Fruit fly (Drosophila melanogaster) whole organism, embryonic: ENCODE data around the gene KFase.
A peak's percentile ranks its signal among the peaks of the same experiment; 100 is the strongest.

Source experiments
- Bteb2 ChIP-seq: fragments of 200-800 bp; sonication (Bioruptor generic); optimal IDR thresholded peaks from 2 replicates; lab custom pipeline; 2016; ENCODE audit warnings: missing biosample characterization, missing genetic modification characterization
- CG10147 ChIP-seq: fragments of 200-800 bp; sonication (Bioruptor generic); optimal IDR thresholded peaks from 2 replicates; lab custom pipeline; 2019; ENCODE audit warnings: missing biosample characterization, mild to moderate bottlenecking, missing genetic modification characterization, moderate library complexity
- CG10209 ChIP-seq: fragments of 200-800 bp; sonication (Bioruptor generic); optimal IDR thresholded peaks from 3 replicates; lab custom pipeline; 2017; ENCODE audit warnings: missing biosample characterization, mild to moderate bottlenecking, missing genetic modification characterization, missing genetic modification reagents
- CG10366 ChIP-seq: fragments of 200-800 bp; sonication (Bioruptor generic); IDR thresholded peaks from 2 replicates; pipeline ENCODE4 v1.3.6; 2022; ENCODE audit warnings: missing biosample characterization, missing genetic modification characterization
- CG10543 ChIP-seq: fragments of 200-800 bp; sonication (Bioruptor generic); optimal IDR thresholded peaks from 3 replicates; lab custom pipeline; 2017; ENCODE audit warnings: missing biosample characterization, mild to moderate bottlenecking, missing genetic modification characterization, moderate library complexity
- CG11247 ChIP-seq: fragments of 200-800 bp; sonication (Bioruptor generic); IDR thresholded peaks from 2 replicates; pipeline ENCODE4 v1.3.6; 2022; ENCODE audit warnings: missing biosample characterization, missing genetic modification characterization
- CG11456 ChIP-seq: fragments of 200-800 bp; sonication (Bioruptor generic); IDR thresholded peaks from 3 replicates; pipeline ENCODE4 v1.3.6; 2022; ENCODE audit warnings: missing biosample characterization, missing genetic modification characterization
- CG11723 ChIP-seq: fragments of 200-800 bp; sonication (Bioruptor generic); optimal IDR thresholded peaks from 2 replicates; lab custom pipeline; 2017; ENCODE audit warnings: missing biosample characterization, mild to moderate bottlenecking, missing genetic modification characterization
- CG12744 ChIP-seq: fragments of 200-800 bp; sonication (Bioruptor generic); optimal IDR thresholded peaks from 2 replicates; lab custom pipeline; 2016; ENCODE audit warnings: missing biosample characterization, missing genetic modification characterization
- CG15011 ChIP-seq: fragments of 200-800 bp; sonication (Bioruptor generic); optimal IDR thresholded peaks from 3 replicates; lab custom pipeline; 2018; ENCODE audit warnings: missing biosample characterization, mild to moderate bottlenecking, missing genetic modification characterization
- CG18262 ChIP-seq: fragments of 200-800 bp; optimal IDR thresholded peaks from 3 replicates; lab custom pipeline; 2019; ENCODE audit warnings: missing biosample characterization, mild to moderate bottlenecking, missing genetic modification characterization, moderate library complexity
- CG30020 ChIP-seq: fragments of 200-800 bp; optimal IDR thresholded peaks from 2 replicates; lab custom pipeline; 2019; ENCODE audit warnings: missing biosample characterization, mild to moderate bottlenecking, missing genetic modification characterization, moderate library complexity
- CG33213 ChIP-seq: fragments of 200-800 bp; sonication (Bioruptor generic); optimal IDR thresholded peaks from 3 replicates; lab custom pipeline; 2016; ENCODE audit warnings: missing biosample characterization, missing genetic modification characterization
- CG34422 ChIP-seq: fragments of 200-800 bp; sonication (Bioruptor generic); IDR thresholded peaks from 3 replicates; pipeline ENCODE4 v1.3.6; 2022; ENCODE audit warnings: missing biosample characterization, missing genetic modification characterization
- CG4730 ChIP-seq: fragments of 200-800 bp; sonication (Bioruptor generic); IDR thresholded peaks from 2 replicates; pipeline ENCODE4 v1.3.6; 2022; ENCODE audit warnings: missing biosample characterization, missing genetic modification characterization
- CG4854 ChIP-seq: fragments of 200-800 bp; sonication (Bioruptor generic); optimal IDR thresholded peaks from 2 replicates; lab custom pipeline; 2016; ENCODE audit warnings: missing biosample characterization, missing genetic modification characterization, inconsistent platforms
- CG6689 ChIP-seq: fragments of 200-800 bp; sonication (Bioruptor generic); IDR thresholded peaks from 2 replicates; pipeline ENCODE4 v1.3.6; 2022; ENCODE audit warnings: missing biosample characterization, missing genetic modification characterization
- CG7372 ChIP-seq: fragments of 200-800 bp; sonication (Bioruptor generic); IDR thresholded peaks from 2 replicates; pipeline ENCODE4 v1.3.6; 2022; ENCODE audit warnings: missing biosample characterization, missing genetic modification characterization
- D ChIP-seq, 2 experiments: fragments of 200-800 bp in 1 of 2; fragments of >200 bp in 1 of 2; sonication (Bioruptor generic) in 1 of 2; optimal IDR thresholded peaks; 2 replicates in 1 of 2; 3 replicates in 1 of 2; lab custom pipeline; 2017; ENCODE audit warnings: mild to moderate bottlenecking in 1 of 2, missing biosample characterization in 1 of 2, missing genetic modification characterization in 1 of 2, missing genetic modification reagents in 1 of 2
- D19B ChIP-seq: fragments of 200-800 bp; sonication (Bioruptor generic); optimal IDR thresholded peaks from 2 replicates; lab custom pipeline; 2017; ENCODE audit warnings: missing biosample characterization, mild to moderate bottlenecking, missing genetic modification characterization
- HLHmδ ChIP-seq: fragments of 200-800 bp; sonication (Bioruptor generic); optimal IDR thresholded peaks from 2 replicates; lab custom pipeline; 2018; ENCODE audit warnings: missing biosample characterization, mild to moderate bottlenecking, missing genetic modification characterization, moderate library complexity
- Jarid2 ChIP-seq: fragments of 200-800 bp; sonication (Bioruptor generic); optimal IDR thresholded peaks from 3 replicates; lab custom pipeline; 2017; ENCODE audit warnings: mild to moderate bottlenecking, missing biosample characterization, missing genetic modification reagents, missing genetic modification characterization
- Lim3 ChIP-seq: fragments of 200-800 bp; sonication (Bioruptor generic); IDR thresholded peaks from 2 replicates; pipeline ENCODE4 v1.3.6; 2022; ENCODE audit warnings: missing biosample characterization, missing genetic modification characterization
- Mad ChIP-seq: fragments of 200-800 bp; sonication (Bioruptor generic); optimal IDR thresholded peaks from 2 replicates; lab custom pipeline; 2016; ENCODE audit warnings: missing biosample characterization, missing genetic modification characterization
- NC2α ChIP-seq: fragments of 200-800 bp; sonication (Bioruptor generic); optimal IDR thresholded peaks from 2 replicates; lab custom pipeline; 2016; ENCODE audit warnings: missing biosample characterization, missing genetic modification characterization
- NfI ChIP-seq: fragments of 200-800 bp; sonication (Bioruptor generic); optimal IDR thresholded peaks from 3 replicates; lab custom pipeline; 2018; ENCODE audit warnings: missing biosample characterization, mild to moderate bottlenecking, missing genetic modification characterization, moderate library complexity
- Rfx ChIP-seq: fragments of 200-800 bp; sonication (Bioruptor generic); IDR thresholded peaks from 2 replicates; pipeline ENCODE4 v1.3.6; 2022; ENCODE audit warnings: missing biosample characterization, missing genetic modification characterization
- Scr ChIP-seq: fragments of 200-800 bp; sonication (Bioruptor generic); IDR thresholded peaks from 2 replicates; pipeline ENCODE4 v1.3.6; 2022; ENCODE audit warnings: missing biosample characterization, missing genetic modification characterization; ENCODE audit not compliant: partially characterized antibody
- Sox102F ChIP-seq: fragments of 200-800 bp; sonication (Bioruptor generic); optimal IDR thresholded peaks from 2 replicates; lab custom pipeline; 2018; ENCODE audit warnings: missing biosample characterization, mild to moderate bottlenecking, missing genetic modification characterization, moderate library complexity
- Tbp ChIP-seq: fragments of >200 bp; optimal IDR thresholded peaks from 2 replicates; lab custom pipeline; 2018; ENCODE audit warnings: missing biosample characterization, missing genetic modification characterization
- ato ChIP-seq: fragments of 200-800 bp; sonication (Bioruptor generic); IDR thresholded peaks from 2 replicates; pipeline ENCODE4 v1.3.6; 2022; ENCODE audit warnings: missing biosample characterization, missing genetic modification characterization; ENCODE audit not compliant: partially characterized antibody
- bab2 ChIP-seq: fragments of 200-800 bp; sonication (Bioruptor generic); optimal IDR thresholded peaks from 2 replicates; lab custom pipeline; 2016; ENCODE audit warnings: missing biosample characterization, missing genetic modification characterization
- cad ChIP-seq: fragments of >200 bp; optimal IDR thresholded peaks from 2 replicates; lab custom pipeline; 2017; ENCODE audit warnings: missing biosample characterization, missing genetic modification characterization
- chinmo ChIP-seq: fragments of 200-800 bp; sonication (Bioruptor generic); IDR thresholded peaks from 4 replicates; pipeline ENCODE4 v1.3.6; 2022; ENCODE audit warnings: missing biosample characterization, missing genetic modification characterization; ENCODE audit not compliant: partially characterized antibody
- corto ChIP-seq: fragments of 200-800 bp; sonication (Bioruptor generic); optimal IDR thresholded peaks from 2 replicates; lab custom pipeline; 2016; ENCODE audit warnings: missing biosample characterization, mild to moderate bottlenecking, missing genetic modification characterization, moderate library complexity
- crc ChIP-seq: fragments of 200-800 bp; sonication (Bioruptor generic); optimal IDR thresholded peaks from 2 replicates; lab custom pipeline; 2016; ENCODE audit warnings: missing biosample characterization, missing genetic modification characterization
- ewg ChIP-seq: fragments of 200-800 bp; sonication (Bioruptor generic); optimal IDR thresholded peaks from 3 replicates; lab custom pipeline; 2017; ENCODE audit warnings: mild to moderate bottlenecking, missing biosample characterization, missing genetic modification reagents, missing genetic modification characterization
- gcm ChIP-seq: fragments of 200-800 bp; sonication (Bioruptor generic); optimal IDR thresholded peaks from 2 replicates; lab custom pipeline; 2019; ENCODE audit warnings: missing biosample characterization, mild to moderate bottlenecking, missing genetic modification characterization, moderate library complexity
- gsb-n ChIP-seq: fragments of 200-800 bp; sonication (Bioruptor generic); optimal IDR thresholded peaks from 3 replicates; lab custom pipeline; 2018; ENCODE audit warnings: missing biosample characterization, mild to moderate bottlenecking, missing genetic modification characterization
- inv ChIP-seq: fragments of 200-800 bp; sonication (Bioruptor generic); IDR thresholded peaks from 2 replicates; pipeline ENCODE4 v1.3.6; 2022; ENCODE audit warnings: missing biosample characterization, missing genetic modification characterization; ENCODE audit not compliant: partially characterized antibody
- kni ChIP-seq: fragments of 200-800 bp; sonication (Bioruptor generic); optimal IDR thresholded peaks from 3 replicates; lab custom pipeline; 2017; ENCODE audit warnings: mild to moderate bottlenecking, missing biosample characterization, missing genetic modification reagents, missing genetic modification characterization
- pnt ChIP-seq: fragments of 200-800 bp; sonication (Bioruptor generic); optimal IDR thresholded peaks from 3 replicates; lab custom pipeline; 2016; ENCODE audit warnings: missing biosample characterization, missing genetic modification characterization
- schlank ChIP-seq: fragments of 200-800 bp; sonication (Bioruptor generic); optimal IDR thresholded peaks from 2 replicates; lab custom pipeline; 2018; ENCODE audit warnings: missing biosample characterization, mild to moderate bottlenecking, missing genetic modification characterization
- sens ChIP-seq: fragments of 200-800 bp; sonication (Bioruptor generic); peaks from one replicate; lab custom pipeline; 2016; ENCODE audit warnings: missing biosample characterization, missing genetic modification characterization
- stwl ChIP-seq: fragments of 200-800 bp; sonication (Bioruptor generic); optimal IDR thresholded peaks from 3 replicates; lab custom pipeline; 2018; ENCODE audit warnings: missing biosample characterization, mild to moderate bottlenecking, missing genetic modification characterization, moderate library complexity
- tap ChIP-seq: fragments of 200-800 bp; optimal IDR thresholded peaks from 3 replicates; lab custom pipeline; 2019; ENCODE audit warnings: missing biosample characterization, mild to moderate bottlenecking, missing genetic modification characterization, moderate library complexity
- tup ChIP-seq: fragments of 200-800 bp; sonication (Bioruptor generic); optimal IDR thresholded peaks from 2 replicates; lab custom pipeline; 2016; ENCODE audit warnings: missing biosample characterization, mild to moderate bottlenecking, missing genetic modification characterization, moderate library complexity
- wor ChIP-seq: fragments of 200-800 bp; sonication (Bioruptor generic); IDR thresholded peaks from 2 replicates; pipeline ENCODE4 v1.3.6; 2022; ENCODE audit warnings: missing biosample characterization, missing genetic modification characterization
- zf30C ChIP-seq: fragments of 200-800 bp; sonication (Bioruptor generic); optimal IDR thresholded peaks from 3 replicates; lab custom pipeline; 2018; ENCODE audit warnings: missing biosample characterization, mild to moderate bottlenecking, missing genetic modification characterization

Gene KFase

dm6 chr2L:6455955-6456599, 32.5 kb downstream of the KFase start, which contains the start of gene frj (continued):
- TF ChIP-seq Bteb2 (GFP tag; lab: Kevin White, UChicago) (peak; percentile 33), CG10209 (peak; percentile 53), CG33213 (GFP tag; lab: Kevin White, UChicago) (peak; percentile 76), tap (no peak), corto (GFP tag; lab: Kevin White, UChicago) (no peak), stwl (tag; lab: Kevin White, UChicago) (peak; percentile 68), gsb-n (tag; lab: Kevin White, UChicago) (peak; percentile 39), ato (GFP tag; lab: Robert Waterston, UW) (0 out of 2 replicates have a peak, but pooled peaks have one; percentile 14), Tbp (GFP tag; lab: Kevin White, UChicago) (no peak), chinmo (0 out of 4 replicates have a peak, but pooled peaks have one; percentile 59), HLHmδ (no peak), tup (GFP tag; lab: Kevin White, UChicago) (no peak), kni (GFP tag; lab: Kevin White, UChicago) (no peak), CG15011 (GFP tag; lab: Kevin White, UChicago) (peak; percentile 19), Mad (peak; percentile 71), CG11247 (GFP tag; lab: Robert Waterston, UW) (peak; percentile 56), wor (GFP tag; lab: Robert Waterston, UW) (no peak), CG34422 (peak; percentile 62; the same call in 1 of the 3 replicates), CG10366 (GFP tag; lab: Robert Waterston, UW) (peak; percentile 66), CG11456 (GFP tag; lab: Robert Waterston, UW) (peak; percentile 76), CG6689 (peak; percentile 51), CG18262 (tag; lab: Kevin White, UChicago) (peak; percentile 49), cad (GFP tag; lab: Kevin White, UChicago) (no peak), Rfx (peak; percentile 84), zf30C (GFP tag; lab: Kevin White, UChicago) (no peak), CG7372 (no peak), bab2 (GFP tag; lab: Kevin White, UChicago) (peak; percentile 67), CG10543 (GFP tag; lab: Kevin White, UChicago) (peak; percentile 6), CG12744 (GFP tag; lab: Kevin White, UChicago) (peak; percentile 12), ewg (peak; percentile 52), CG11723 (peak; percentile 9), D19B (GFP tag; lab: Kevin White, UChicago) (peak; percentile 4), inv (GFP tag; lab: Robert Waterston, UW) (peak; percentile 52; the same call in 1 of the 2 replicates), crc (GFP tag; lab: Kevin White, UChicago) (peak; percentile 29), NfI (GFP tag; lab: Kevin White, UChicago) (peak; percentile 48), Scr (GFP tag; lab: Robert Waterston, UW) (peak; percentile 71), Sox102F (peak; percentile 58), CG30020 (tag; lab: Kevin White, UChicago) (peak; percentile 95), CG10147 (GFP tag; lab: Kevin White, UChicago) (peak; percentile 50), pnt (GFP tag; lab: Kevin White, UChicago) (peak; percentile 81), schlank (tag; lab: Kevin White, UChicago) (no peak), Lim3 (no peak), CG4730 (GFP tag; lab: Robert Waterston, UW) (peak; percentile 41; the same call in 1 of the 2 replicates), Jarid2 (GFP tag; lab: Kevin White, UChicago) (no peak), D (optimal IDR thresholded peaks at IDR 0.05; lab: Kevin White, UChicago) (peak; percentile 29), D (GFP tag; optimal IDR thresholded peaks at IDR 0.05; lab: Kevin White, UChicago) (peak; percentile 36), gcm (GFP tag; lab: Kevin White, UChicago) (peak; percentile 10), sens (GFP tag; lab: Kevin White, UChicago) (peak; percentile 91), NC2α (GFP tag; lab: Kevin White, UChicago) (no peak), CG4854 (GFP tag; lab: Kevin White, UChicago) (no peak)
